Worm (Caenorhabditis elegans): ENCODE data around the gene tba-4.

Gene tba-4

ce11 chrII:10934786-10935185, 16.3 kb downstream of the tba-4 start, which contains the start of gene R03D7.2 (continued):
- TF ChIP-seq hmg-1.2 (GFP tag; IDR thresholded peaks at IDR 0.05) (0 out of 2 replicates have a peak, but pooled peaks have one; percentile 3), ccch-3 (GFP tag; optimal IDR thresholded peaks at IDR 0.05) (no peak), nhr-179 (tag; optimal IDR thresholded peaks at IDR 0.05) (no peak)

- TF ChIP-seq ceh-91 (GFP tag; IDR thresholded peaks at IDR 0.05) = peak; percentile 92
- TF ChIP-seq ZK185.1 (tag; optimal IDR thresholded peaks at IDR 0.05; ENCODE audit: poor library complexity, severe bottlenecking) = no peak
- TF ChIP-seq madf-10 (tag; optimal IDR thresholded peaks at IDR 0.05) = no peak
- no peak for TF ChIP-seq ets-4 (GFP tag; optimal IDR thresholded peaks at IDR 0.05)
- peak; percentile 90 for TF ChIP-seq F49E8.2 (tag; optimal IDR thresholded peaks at IDR 0.05; ENCODE audit: insufficient read depth)
- no peak for TF ChIP-seq die-1 (tag; optimal IDR thresholded peaks at IDR 0.05)
- no peak for TF ChIP-seq Y53F4B.3 (GFP tag; IDR thresholded peaks at IDR 0.05)
- peak; percentile 25 for TF ChIP-seq dpl-1 (GFP tag; optimal IDR thresholded peaks at IDR 0.05)
- no peak for TF ChIP-seq ztf-22 (GFP tag; optimal IDR thresholded peaks at IDR 0.05)
- peak; percentile 57; the same call in 1 of the 2 replicates for TF ChIP-seq B0019.2 (GFP tag; conservative IDR thresholded peaks at IDR 0.05)
- no peak for TF ChIP-seq F37B4.10 (GFP tag; IDR thresholded peaks at IDR 0.05)
- no peak for TF ChIP-seq K12H6.12 (tag; optimal IDR thresholded peaks at IDR 0.05)
- TF ChIP-seq ekl-4 (GFP tag; IDR thresholded peaks at IDR 0.05) = no peak
- no peak for TF ChIP-seq bed-1 (GFP tag; IDR thresholded peaks at IDR 0.05)
- TF ChIP-seq D2030.7 (GFP tag; IDR thresholded peaks at IDR 0.05) = peak; percentile 90
- TF ChIP-seq lag-1 (GFP tag; IDR thresholded peaks at IDR 0.05) = no peak
- 0 out of 2 replicates have a peak, but pooled peaks have one; percentile 20 for TF ChIP-seq C17E4.6 (GFP tag; IDR thresholded peaks at IDR 0.05)
- peak; percentile 69 for TF ChIP-seq hsf-1 (GFP tag; IDR thresholded peaks at IDR 0.05)
- TF ChIP-seq T07F8.4 (tag; optimal IDR thresholded peaks at IDR 0.05) = no peak
- TF ChIP-seq ama-1 (optimal IDR thresholded peaks at IDR 0.05) = no peak
- TF ChIP-seq ama-1 (GFP tag; optimal IDR thresholded peaks at IDR 0.05) = no peak
- TF ChIP-seq ztf-26 (tag; optimal IDR thresholded peaks at IDR 0.05) = no peak
- peak; percentile 92 for TF ChIP-seq xnd-1 (tag; optimal IDR thresholded peaks at IDR 0.05)
- no peak for TF ChIP-seq attf-5 (GFP tag; optimal IDR thresholded peaks at IDR 0.05)
- TF ChIP-seq tbx-9 (tag; optimal IDR thresholded peaks at IDR 0.05; ENCODE audit: borderline replicate concordance) = no peak
- no peak for TF ChIP-seq ztf-18 (tag; optimal IDR thresholded peaks at IDR 0.05)
- TF ChIP-seq sea-2 (GFP tag; IDR thresholded peaks at IDR 0.05) = no peak
- TF ChIP-seq ztf-3 (GFP tag; optimal IDR thresholded peaks at IDR 0.05) = no peak
- TF ChIP-seq F55B11.4 (tag; optimal IDR thresholded peaks at IDR 0.05; ENCODE audit: borderline replicate concordance, insufficient read depth) = no peak
- peak; percentile 89 for TF ChIP-seq madf-8 (GFP tag; conservative IDR thresholded peaks at IDR 0.05)
- no peak for TF ChIP-seq dpff-1 (tag; optimal IDR thresholded peaks at IDR 0.05)
- no peak for TF ChIP-seq nfya-2 (GFP tag; IDR thresholded peaks at IDR 0.05)
- peak; percentile 54 for TF ChIP-seq snpc-3.4 (tag; optimal IDR thresholded peaks at IDR 0.05)
- TF ChIP-seq cebp-1 (GFP tag; IDR thresholded peaks at IDR 0.05) = no peak
- TF ChIP-seq cebp-1 (tag; optimal IDR thresholded peaks at IDR 0.05) = no peak
- no peak for TF ChIP-seq gei-17 (GFP tag; optimal IDR thresholded peaks at IDR 0.05)
- no peak for TF ChIP-seq bed-2 (GFP tag; IDR thresholded peaks at IDR 0.05)
- TF ChIP-seq attf-6 (GFP tag; IDR thresholded peaks at IDR 0.05) = 0 out of 2 replicates have a peak, but pooled peaks have one; percentile 31
- no peak for TF ChIP-seq lsy-27 (tag; optimal IDR thresholded peaks at IDR 0.05; ENCODE audit: borderline replicate concordance, insufficient read depth)
- TF ChIP-seq lin-54 (GFP tag; optimal IDR thresholded peaks at IDR 0.05) = peak; percentile 69
- no peak for TF ChIP-seq nfya-1 (tag; optimal IDR thresholded peaks at IDR 0.05; ENCODE audit: borderline replicate concordance, insufficient read depth)
- TF ChIP-seq zim-3 (tag; optimal IDR thresholded peaks at IDR 0.05) = no peak
- TF ChIP-seq sdz-38 (tag; optimal IDR thresholded peaks at IDR 0.05) = no peak
- no peak for TF ChIP-seq ceh-58 (GFP tag; IDR thresholded peaks at IDR 0.05)
These were observed 16.8 kb downstream of the tba-4 start for ce11 chrII:10935336-10935735.
